Worm (Caenorhabditis elegans) whole organism, early embryonic: ENCODE results near the gene Y43F8C.13.

Experiments used
- ama-1 ChIP-seq: fragments of 150-350 bp; optimal IDR thresholded peaks from 2 replicates; lab custom pipeline; 2014
- flt-1 ChIP-seq: fragments of 200-800 bp; sonication (Bioruptor generic); IDR thresholded peaks from 2 replicates; pipeline ENCODE4 v1.3.6; 2022; ENCODE audit warnings: missing genetic modification characterization, missing compliant biosample characterization

ce11 chrV:19715847-19716246, 18.6 kb upstream of the Y43F8C.13 start, which contains the start of gene Y43F8C.17:
- TF ChIP-seq flt-1 (GFP tag; lab: Robert Waterston, UW) (no peak), ama-1 (no peak)
